Worm (Caenorhabditis elegans): ENCODE measurements around the gene E04D5.4.

Gene E04D5.4

ce11 chrII:10447348-10448316, 7.6 kb downstream of the E04D5.4 start, which contains the start of gene ZK673.2 (continued):
- TF ChIP-seq nhr-80 (tag; optimal IDR thresholded peaks at IDR 0.05) (peak; percentile 90), hmg-20 (GFP tag; IDR thresholded peaks at IDR 0.05) (no peak), somi-1 (GFP tag; optimal IDR thresholded peaks at IDR 0.05) (no peak), madf-6 (GFP tag; IDR thresholded peaks at IDR 0.05) (peak; percentile 9; the same call in 1 of the 2 replicates), ZK185.1 (tag; optimal IDR thresholded peaks at IDR 0.05; ENCODE audit: poor library complexity, severe bottlenecking) (no peak), attf-6 (GFP tag; IDR thresholded peaks at IDR 0.05) (no peak), Y53G8AR.9 (GFP tag; conservative IDR thresholded peaks at IDR 0.05) (0 out of 2 replicates have a peak, but pooled peaks have one; percentile 55), ztf-3 (GFP tag; optimal IDR thresholded peaks at IDR 0.05) (no peak), nfyb-1 (GFP tag; IDR thresholded peaks at IDR 0.05) (no peak), ztf-18 (tag; optimal IDR thresholded peaks at IDR 0.05) (no peak), ccch-3 (GFP tag; optimal IDR thresholded peaks at IDR 0.05) (no peak), attf-3 (GFP tag; conservative IDR thresholded peaks at IDR 0.05) (no peak), mxl-1 (tag; optimal IDR thresholded peaks at IDR 0.05) (no peak), ceh-27 (GFP tag; optimal IDR thresholded peaks at IDR 0.05) (no peak), F33H1.4 (GFP tag; IDR thresholded peaks at IDR 0.05) (no peak), K11D2.4 (GFP tag; IDR thresholded peaks at IDR 0.05) (no peak), B0035.1 (tag; optimal IDR thresholded peaks at IDR 0.05) (no peak), ztf-28 (GFP tag; IDR thresholded peaks at IDR 0.05) (no peak), Y56A3A.18 (GFP tag; IDR thresholded peaks at IDR 0.05) (no peak), lsy-27 (tag; optimal IDR thresholded peaks at IDR 0.05; ENCODE audit: borderline replicate concordance, insufficient read depth) (no peak), nhr-27 (tag; optimal IDR thresholded peaks at IDR 0.05) (no peak), lin-26 (GFP tag; IDR thresholded peaks at IDR 0.05) (no peak), lin-54 (GFP tag; optimal IDR thresholded peaks at IDR 0.05) (no peak), madf-10 (tag; optimal IDR thresholded peaks at IDR 0.05) (no peak), B0336.3 (GFP tag; IDR thresholded peaks at IDR 0.05) (no peak), lin-40 (tag; optimal IDR thresholded peaks at IDR 0.05) (peak; percentile 50), unc-62 (GFP tag; optimal IDR thresholded peaks at IDR 0.05) (peak; percentile 39), snpc-1.1 (tag; optimal IDR thresholded peaks at IDR 0.05; ENCODE audit: insufficient read depth) (no peak), him-1 (tag; optimal IDR thresholded peaks at IDR 0.05) (no peak), Y79H2A.3 (GFP tag; conservative IDR thresholded peaks at IDR 0.05) (no peak), nfya-1 (tag; optimal IDR thresholded peaks at IDR 0.05; ENCODE audit: borderline replicate concordance, insufficient read depth) (no peak), madf-3 (GFP tag; IDR thresholded peaks at IDR 0.05) (no peak), K12H6.12 (tag; optimal IDR thresholded peaks at IDR 0.05) (peak; percentile 7), T07F8.4 (tag; optimal IDR thresholded peaks at IDR 0.05) (no peak), F49E8.2 (tag; optimal IDR thresholded peaks at IDR 0.05; ENCODE audit: insufficient read depth) (peak; percentile 13), sdz-38 (tag; optimal IDR thresholded peaks at IDR 0.05) (no peak), pha-4 (tag; optimal IDR thresholded peaks at IDR 0.05) (no peak), F22D6.2 (tag; optimal IDR thresholded peaks at IDR 0.05) (no peak), attf-5 (GFP tag; optimal IDR thresholded peaks at IDR 0.05) (peak; percentile 45), ceh-79 (tag; optimal IDR thresholded peaks at IDR 0.05) (no peak), B0019.2 (GFP tag; conservative IDR thresholded peaks at IDR 0.05) (no peak), snpc-1.3 (tag; optimal IDR thresholded peaks at IDR 0.05; ENCODE audit: insufficient read depth) (no peak), aptf-3 (GFP tag; IDR thresholded peaks at IDR 0.05) (no peak), snpc-4 (GFP tag; optimal IDR thresholded peaks at IDR 0.05) (no peak), snpc-4 (tag; optimal IDR thresholded peaks at IDR 0.05) (no peak), xnd-1 (tag; optimal IDR thresholded peaks at IDR 0.05) (no peak)
